Worm (Caenorhabditis elegans): ENCODE data around the gene ant-1.4.

ce11 chrIV:8464187-8464586, 4.1 kb upstream of the ant-1.4 start:
- no peak for TF ChIP-seq him-1 (tag; optimal IDR thresholded peaks at IDR 0.05)
- TF ChIP-seq dao-5 (tag; optimal IDR thresholded peaks at IDR 0.05), result no peak
